Fruit fly (Drosophila melanogaster) whole organism, wandering third instar larva: ENCODE data around the gene CG10086.

Experiments
- Abd-B ChIP-seq: fragments of >200 bp; optimal IDR thresholded peaks from 2 replicates; lab custom pipeline; 2017; ENCODE audit warnings: missing biosample characterization, missing genetic modification characterization
- CG32264 ChIP-seq: fragments of 200-800 bp; sonication (Bioruptor generic); optimal IDR thresholded peaks from 2 replicates; lab custom pipeline; 2016; ENCODE audit warnings: missing biosample characterization, missing genetic modification characterization
- CG9705 ChIP-seq: fragments of 200-800 bp; sonication (Bioruptor generic); optimal IDR thresholded peaks from 2 replicates; lab custom pipeline; 2018; ENCODE audit warnings: missing biosample characterization, mild to moderate bottlenecking, missing genetic modification characterization
- CrebA ChIP-seq: fragments of 200-800 bp; sonication (Bioruptor generic); optimal IDR thresholded peaks from 2 replicates; lab custom pipeline; 2016; ENCODE audit warnings: missing biosample characterization, mild to moderate bottlenecking, missing genetic modification characterization, borderline replicate concordance
- Dfd ChIP-seq: fragments of >200 bp; optimal IDR thresholded peaks from 2 replicates; lab custom pipeline; 2017; ENCODE audit warnings: missing biosample characterization, missing genetic modification characterization
- Dif ChIP-seq: fragments of 200-275, 200-300 bp; sonication (Bioruptor generic); optimal IDR thresholded peaks from 2 replicates; lab custom pipeline; 2018; ENCODE audit warnings: missing biosample characterization, missing genetic modification characterization; ENCODE audit not compliant: partially characterized antibody
- GATAd ChIP-seq: sonication (Bioruptor generic); optimal IDR thresholded peaks from 2 replicates; lab custom pipeline; 2016; ENCODE audit warnings: missing biosample characterization, missing genetic modification characterization
- HLH106 ChIP-seq: fragments of 200-800 bp; optimal IDR thresholded peaks from 3 replicates; lab custom pipeline; 2019; ENCODE audit warnings: missing biosample characterization, mild to moderate bottlenecking, missing genetic modification characterization, moderate library complexity
- Hnf4 ChIP-seq: fragments of 200-800 bp; sonication (Bioruptor generic); optimal IDR thresholded peaks from 2 replicates; lab custom pipeline; 2016; ENCODE audit warnings: missing biosample characterization, mild to moderate bottlenecking, missing genetic modification characterization
- Hr78 ChIP-seq: fragments of >200 bp; optimal IDR thresholded peaks from 2 replicates; lab custom pipeline; 2017; ENCODE audit warnings: missing biosample characterization, missing genetic modification characterization
- Hr83 ChIP-seq: fragments of 200-300 bp; sonication (Bioruptor generic); optimal IDR thresholded peaks from 2 replicates; lab custom pipeline; 2016; ENCODE audit warnings: missing biosample characterization, mild to moderate bottlenecking, missing genetic modification characterization, moderate library complexity; ENCODE audit not compliant: poor library complexity, severe bottlenecking
- Jra ChIP-seq: sonication (Bioruptor generic); optimal IDR thresholded peaks from 2 replicates; lab custom pipeline; 2016; ENCODE audit warnings: missing biosample characterization, missing genetic modification characterization
- Mio ChIP-seq: sonication (Bioruptor generic); optimal IDR thresholded peaks from 2 replicates; lab custom pipeline; 2016; ENCODE audit warnings: missing biosample characterization, missing genetic modification characterization
- Myc ChIP-seq: fragments of >200 bp; optimal IDR thresholded peaks from 2 replicates; lab custom pipeline; 2017
- N ChIP-seq: fragments of >200 bp; optimal IDR thresholded peaks from 2 replicates; lab custom pipeline; 2018; ENCODE audit warnings: missing biosample characterization, missing external identifiers, missing genetic modification characterization
- OdsH ChIP-seq: fragments of 200-800 bp; sonication (Bioruptor generic); optimal IDR thresholded peaks from 2 replicates; lab custom pipeline; 2016; ENCODE audit warnings: missing biosample characterization, mild to moderate bottlenecking, missing genetic modification characterization
- Rel ChIP-seq, 2 experiments: fragments of 200-800 bp; sonication (Bioruptor generic) in 1 of 2; optimal IDR thresholded peaks; 2 replicates in 1 of 2; 3 replicates in 1 of 2; lab custom pipeline; 2016 to 2019; ENCODE audit warnings: mild to moderate bottlenecking in 2 of 2, missing biosample characterization in 2 of 2, missing genetic modification characterization in 2 of 2, moderate library complexity in 1 of 2
- Sp1 ChIP-seq: fragments of 200-800 bp; sonication (Bioruptor generic); optimal IDR thresholded peaks from 3 replicates; lab custom pipeline; 2019; ENCODE audit warnings: missing biosample characterization, mild to moderate bottlenecking, missing genetic modification characterization, moderate library complexity
- br ChIP-seq: fragments of 200-800 bp; sonication (Bioruptor generic); optimal IDR thresholded peaks from 2 replicates; lab custom pipeline; 2016; ENCODE audit warnings: missing biosample characterization, missing genetic modification characterization
- brk ChIP-seq: fragments of 200-800 bp; sonication (Bioruptor generic); optimal IDR thresholded peaks from 2 replicates; lab custom pipeline; 2016; ENCODE audit warnings: missing biosample characterization, mild to moderate bottlenecking, missing genetic modification characterization
- dl ChIP-seq, 2 experiments: fragments of 175-275, 200-275 bp in 1 of 2; fragments of 200-275 bp in 1 of 2; sonication (Bioruptor generic); optimal IDR thresholded peaks; lab custom pipeline; 2018; ENCODE audit warnings: mild to moderate bottlenecking in 2 of 2, missing biosample characterization in 2 of 2, missing genetic modification characterization in 2 of 2, moderate library complexity in 2 of 2; ENCODE audit not compliant: partially characterized antibody in 2 of 2, insufficient read depth in 1 of 2
- dmrt93B ChIP-seq: fragments of 200-800 bp; sonication (Bioruptor generic); optimal IDR thresholded peaks from 2 replicates; lab custom pipeline; 2018; ENCODE audit warnings: missing biosample characterization, mild to moderate bottlenecking, missing genetic modification characterization
- dsf ChIP-seq: sonication (Bioruptor generic); optimal IDR thresholded peaks from 2 replicates; lab custom pipeline; 2016; ENCODE audit warnings: missing biosample characterization, missing genetic modification characterization, borderline replicate concordance
- ey ChIP-seq: fragments of 200-800 bp; sonication (Bioruptor generic); optimal IDR thresholded peaks from 2 replicates; lab custom pipeline; 2016; ENCODE audit warnings: missing biosample characterization, missing genetic modification characterization
- foxo ChIP-seq, 2 experiments: fragments of 200-800 bp; sonication (Bioruptor generic); optimal IDR thresholded peaks; 2 replicates in 1 of 2; 3 replicates in 1 of 2; lab custom pipeline; 2016 to 2017; ENCODE audit warnings: missing biosample characterization in 2 of 2, missing genetic modification characterization in 2 of 2
- fru ChIP-seq: fragments of 200-800 bp; sonication (Bioruptor generic); optimal IDR thresholded peaks from 3 replicates; lab custom pipeline; 2016; ENCODE audit warnings: missing biosample characterization, mild to moderate bottlenecking, missing genetic modification characterization
- h ChIP-seq: fragments of 200-800 bp; sonication (Bioruptor generic); optimal IDR thresholded peaks from 3 replicates; lab custom pipeline; 2016; ENCODE audit warnings: missing biosample characterization, mild to moderate bottlenecking, missing genetic modification characterization
- jim ChIP-seq: fragments of 175-275, 200-325 bp; sonication (Bioruptor generic); optimal IDR thresholded peaks from 2 replicates; lab custom pipeline; 2016; ENCODE audit warnings: missing biosample characterization, mild to moderate bottlenecking, missing genetic modification characterization
- lola ChIP-seq: fragments of >200 bp; optimal IDR thresholded peaks from 2 replicates; lab custom pipeline; 2017; ENCODE audit warnings: missing biosample characterization, missing genetic modification characterization
- pan ChIP-seq: fragments of >200 bp; optimal IDR thresholded peaks from 2 replicates; lab custom pipeline; 2017
- psq ChIP-seq: fragments of 200-800 bp; sonication (Bioruptor generic); optimal IDR thresholded peaks from 3 replicates; lab custom pipeline; 2017; ENCODE audit warnings: missing biosample characterization, mild to moderate bottlenecking, missing genetic modification characterization, moderate library complexity
- rgr ChIP-seq: fragments of 200-800 bp; sonication (Bioruptor generic); optimal IDR thresholded peaks from 3 replicates; lab custom pipeline; 2016; ENCODE audit warnings: missing biosample characterization, mild to moderate bottlenecking, missing genetic modification characterization
- sage ChIP-seq: fragments of 200-800 bp; sonication (Bioruptor generic); optimal IDR thresholded peaks from 2 replicates; lab custom pipeline; 2016; ENCODE audit warnings: missing biosample characterization, mild to moderate bottlenecking, missing genetic modification characterization
- sv ChIP-seq: fragments of 200-800 bp; sonication (Bioruptor generic); optimal IDR thresholded peaks from 3 replicates; lab custom pipeline; 2016; ENCODE audit warnings: missing biosample characterization, missing genetic modification characterization
- tai ChIP-seq: sonication (Bioruptor generic); optimal IDR thresholded peaks from 2 replicates; lab custom pipeline; 2016; ENCODE audit warnings: missing biosample characterization, missing genetic modification characterization
- usp ChIP-seq: fragments of >200 bp; optimal IDR thresholded peaks from 2 replicates; lab custom pipeline; 2017; ENCODE audit warnings: missing biosample characterization, missing genetic modification characterization
- woc ChIP-seq: sonication (Bioruptor generic); optimal IDR thresholded peaks from 2 replicates; lab custom pipeline; 2016; ENCODE audit warnings: missing biosample characterization, mild to moderate bottlenecking, missing genetic modification characterization

CG10086 gene

DNA sequence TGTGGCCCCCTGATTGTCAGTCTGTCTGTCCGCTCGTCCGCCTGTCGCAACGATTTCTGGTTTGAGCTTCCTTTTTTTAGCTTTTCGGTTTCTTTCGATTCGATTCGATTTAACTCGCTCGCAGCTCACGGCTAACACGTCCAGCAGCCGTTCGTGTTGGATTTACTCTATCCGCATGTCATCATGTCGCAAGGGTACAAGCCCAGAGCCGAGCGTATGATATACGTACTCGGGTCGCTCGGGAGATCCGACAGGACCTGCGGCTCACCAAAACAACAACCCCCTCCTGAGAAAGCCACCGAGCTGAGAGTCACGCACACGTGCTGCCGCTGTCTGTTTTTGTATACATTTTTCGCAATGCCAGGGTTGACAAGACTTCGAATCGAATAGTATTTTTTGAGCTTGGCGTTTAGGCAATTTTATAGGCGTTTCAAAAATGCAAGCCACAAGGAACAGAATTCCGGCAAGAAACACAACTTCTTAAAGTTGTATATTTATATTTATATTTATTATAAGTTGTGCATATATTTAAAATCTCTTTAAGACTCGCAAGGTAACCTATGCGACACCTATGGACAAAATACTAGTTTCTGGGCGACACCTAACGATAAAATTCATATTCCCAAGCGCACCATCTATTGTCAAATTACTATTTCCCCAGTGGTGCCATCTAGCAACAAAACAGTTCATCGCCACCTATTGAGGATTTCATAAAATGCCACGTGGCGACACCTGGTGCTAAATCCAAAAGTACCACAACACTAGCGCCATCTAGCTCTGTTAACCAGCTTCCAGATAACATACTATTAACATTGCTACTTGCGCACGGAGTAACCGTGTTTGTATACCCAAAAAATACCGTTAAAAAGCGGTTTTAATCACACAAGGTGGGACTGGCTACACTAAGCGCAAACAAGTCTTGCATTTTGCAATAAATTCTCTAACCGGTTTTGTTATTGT, 19.5 kb downstream of the CG10086 start, which contains the start of the genes CG2993 and sgll:
CG2993 (minus strand) TSS at position 353 of the 960 bp plus-strand sequence.
sgll (plus strand) TSS at position 871 of the 960 bp plus-strand sequence.
- TF ChIP-seq sv (GFP tag; lab: Kevin White, UChicago) (peak; percentile 80), woc (peak; percentile 6), brk (GFP tag; lab: Kevin White, UChicago) (peak; percentile 50), dmrt93B (GFP tag; lab: Kevin White, UChicago) (peak; percentile 79), OdsH (peak; percentile 94), Hnf4 (GFP tag; lab: Kevin White, UChicago) (peak; percentile 95), fru (GFP tag; lab: Kevin White, UChicago) (peak; percentile 90), lola (GFP tag; lab: Kevin White, UChicago) (no peak), Hr83 (GFP tag; lab: Kevin White, UChicago) (peak; percentile 97), Abd-B (GFP tag; lab: Kevin White, UChicago) (no peak), HLH106 (tag; lab: Kevin White, UChicago) (peak; percentile 86), Mio (GFP tag; lab: Kevin White, UChicago) (peak; percentile 73), psq (GFP tag; lab: Kevin White, UChicago) (peak; percentile 86), GATAd (peak; percentile 73), pan (lab: Kevin White, UChicago) (no peak), Jra (GFP tag; lab: Kevin White, UChicago) (peak; percentile 82), dl (GFP tag; optimal IDR thresholded peaks at IDR 0.05; lab: Kevin White, UChicago; ENCODE audit: insufficient read depth in 1 of 2, partially characterized antibody in 2 of 2) (no peak), Dfd (GFP tag; lab: Kevin White, UChicago) (no peak), CrebA (peak; percentile 17), N (GFP tag; lab: Kevin White, UChicago) (no peak), usp (no peak), h (GFP tag; lab: Kevin White, UChicago) (peak; percentile 91), Myc (peak; percentile 95), CG32264 (GFP tag; lab: Kevin White, UChicago) (peak; percentile 29), foxo (GFP tag; optimal IDR thresholded peaks at IDR 0.05; lab: Kevin White, UChicago) (peak in 1 of 2 experiments; percentile 96), dsf (GFP tag; lab: Kevin White, UChicago) (peak; percentile 57), jim (GFP tag; lab: Kevin White, UChicago) (peak; percentile 80), sage (GFP tag; lab: Kevin White, UChicago) (peak; percentile 1), Dif (GFP tag; lab: Kevin White, UChicago) (no peak), CG9705 (GFP tag; lab: Kevin White, UChicago) (peak; percentile 79), ey (GFP tag; lab: Kevin White, UChicago) (peak; percentile 91), tai (GFP tag; lab: Kevin White, UChicago) (peak; percentile 96), Sp1 (GFP tag; lab: Kevin White, UChicago) (peak; percentile 25), rgr (GFP tag; lab: Kevin White, UChicago) (peak; percentile 94), br (GFP tag; lab: Kevin White, UChicago) (peak; percentile 89)

- no peak for TF ChIP-seq dmrt93B (GFP tag; lab: Kevin White, UChicago)
- no peak for TF ChIP-seq Hr78 (GFP tag; lab: Kevin White, UChicago)
- no peak for TF ChIP-seq CG32264 (GFP tag; lab: Kevin White, UChicago)
- no peak for TF ChIP-seq Rel (GFP tag; optimal IDR thresholded peaks at IDR 0.05; lab: Kevin White, UChicago)
- TF ChIP-seq Rel (tag; optimal IDR thresholded peaks at IDR 0.05; lab: Kevin White, UChicago) = no peak
- TF ChIP-seq foxo (GFP tag; optimal IDR thresholded peaks at IDR 0.05; lab: Kevin White, UChicago) = no peak
- no peak for TF ChIP-seq rgr (GFP tag; lab: Kevin White, UChicago)
- TF ChIP-seq usp = no peak
- TF ChIP-seq Hnf4 (GFP tag; lab: Kevin White, UChicago) = no peak
- TF ChIP-seq jim (GFP tag; lab: Kevin White, UChicago) = no peak
- no peak for TF ChIP-seq Dfd (GFP tag; lab: Kevin White, UChicago)
- TF ChIP-seq Dif (GFP tag; lab: Kevin White, UChicago) = no peak
Observed at dm6 chr3R:7811514-7811913, 21.1 kb downstream of the CG10086 start, which contains the start of gene CG31473. TSS of gene CG31473 (plus strand) at chr3R:7811814.
